Worm (Caenorhabditis elegans) whole organism, young adult: Measurements from ENCODE around the gene F40H3.3.

ENCODE experiments used
- T07F8.4 ChIP-seq: sonication (generic microtip); optimal IDR thresholded peaks from 2 replicates; lab custom pipeline; 2016; ENCODE audit warnings: mild to moderate bottlenecking, missing genetic modification characterization, moderate library complexity, missing compliant biosample characterization
- Y95B8A.8 ChIP-seq: fragments of 200-800 bp; sonication (Bioruptor generic); IDR thresholded peaks from 2 replicates; pipeline ENCODE4 v1.3.6; 2022; ENCODE audit warnings: missing genetic modification reagents, missing genetic modification characterization, missing compliant biosample characterization
- unc-130 ChIP-seq: sonication (generic microtip); optimal IDR thresholded peaks from 2 replicates; lab custom pipeline; 2016; ENCODE audit warnings: missing genetic modification reagents, missing genetic modification characterization, missing compliant biosample characterization
- unc-62 ChIP-seq: fragments of 150-350 bp; optimal IDR thresholded peaks from 2 replicates; lab custom pipeline; 2014; ENCODE audit warnings: missing biosample characterization, missing genetic modification reagents, missing genetic modification characterization
- xnd-1 ChIP-seq: sonication (generic microtip); optimal IDR thresholded peaks from 2 replicates; lab custom pipeline; 2016; ENCODE audit warnings: missing genotype, missing genetic modification reagents, missing genetic modification characterization, missing compliant biosample characterization
- ztf-6 ChIP-seq: fragments of 200-800 bp; sonication (Bioruptor generic); IDR thresholded peaks from 2 replicates; pipeline ENCODE4 v1.3.6; 2022; ENCODE audit warnings: missing genetic modification reagents, missing genetic modification characterization, missing compliant biosample characterization

DNA sequence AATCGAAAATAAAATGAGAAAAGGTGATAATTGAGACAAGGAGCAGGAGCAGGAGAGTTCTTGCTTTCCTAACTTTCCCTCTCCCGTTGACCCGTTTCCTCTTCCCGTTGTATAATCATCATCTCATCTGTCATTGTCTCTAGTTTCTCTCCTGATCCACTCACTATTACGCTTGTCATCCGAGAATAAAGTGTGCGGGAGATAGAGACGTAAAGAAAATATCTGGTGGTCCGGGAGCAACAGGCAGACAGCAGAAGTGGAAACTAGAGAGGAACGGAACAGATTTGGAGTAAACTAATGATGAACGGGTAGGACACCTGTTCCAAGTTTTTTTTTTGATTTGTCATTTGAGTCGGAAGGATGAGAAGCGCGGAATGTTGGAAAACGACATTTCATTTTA is 1.1 kb upstream of the F40H3.3 start:
- no peak for TF ChIP-seq unc-130 (GFP tag; lab: Kevin White, UChicago)
- TF ChIP-seq Y95B8A.8, result no peak
- TF ChIP-seq T07F8.4 (tag; lab: Kevin White, UChicago), result no peak
- no peak for TF ChIP-seq ztf-6 (GFP tag; lab: Robert Waterston, UW)
- TF ChIP-seq unc-62 (GFP tag; lab: Kevin White, UChicago), result no peak
- TF ChIP-seq xnd-1 (tag; lab: Kevin White, UChicago), result no peak
